Worm (Caenorhabditis elegans) whole organism, L4/young adult: ENCODE measurements around the gene srh-1.

Experiments
- W03F9.2 ChIP-seq: fragments of 150-350 bp; optimal IDR thresholded peaks from 2 replicates; lab custom pipeline; 2014; ENCODE audit warnings: missing biosample characterization, missing genetic modification characterization
- dao-5 ChIP-seq: sonication (generic microtip); optimal IDR thresholded peaks from 2 replicates; lab custom pipeline; 2016; ENCODE audit warnings: missing genotype, missing genetic modification characterization, moderate library complexity, missing compliant biosample characterization
- him-1 ChIP-seq: sonication (generic microtip); optimal IDR thresholded peaks from 2 replicates; lab custom pipeline; 2016; ENCODE audit warnings: missing genotype, missing genetic modification reagents, missing genetic modification characterization, missing compliant biosample characterization

srh-1 gene

DNA sequence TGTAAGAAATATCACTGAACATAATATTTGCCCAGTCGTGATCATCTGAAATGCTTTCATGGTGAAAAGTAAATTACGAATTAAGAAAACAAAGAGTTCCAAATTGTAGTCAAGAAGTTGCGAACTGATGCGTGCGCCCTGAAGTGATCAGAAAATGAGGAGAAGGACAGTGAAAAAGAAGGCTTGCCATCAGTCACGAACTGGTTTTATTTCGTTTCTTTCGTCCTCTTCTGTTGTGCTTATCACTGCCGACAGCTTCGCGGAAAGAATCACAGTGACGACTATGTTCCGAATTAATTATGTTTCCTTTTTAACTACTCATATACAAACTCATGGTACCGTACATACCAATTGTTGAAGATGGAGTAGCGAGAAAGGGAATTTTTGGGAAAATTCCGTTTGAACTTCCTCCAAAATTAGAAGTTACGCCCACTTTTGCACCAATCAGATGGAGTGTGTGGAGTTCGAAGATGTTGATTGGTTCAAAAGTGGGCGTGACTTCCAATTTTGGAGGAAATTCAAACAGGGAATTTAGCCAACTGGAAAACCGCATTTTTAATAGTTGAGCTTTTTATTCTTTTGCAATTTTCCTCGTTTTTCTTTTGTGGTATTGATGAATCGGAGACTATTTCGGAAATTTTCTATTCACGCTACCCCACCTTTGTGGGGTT is 17.6 kb downstream of the srh-1 start, which contains the start of gene C55A6.12:
Gene C55A6.12 (minus strand): TSS at position 51 of the 671 bp plus-strand sequence.
- no peak for TF ChIP-seq W03F9.2 (tag; lab: Kevin White, UChicago)
- TF ChIP-seq dao-5 (tag; lab: Kevin White, UChicago): no peak
- no peak for TF ChIP-seq him-1

ce11 chrV:11504853-11505397 is 19.3 kb downstream of the srh-1 start, which contains the start of the genes C55A6.1 and C55A6.10:
Gene C55A6.1 (minus strand): TSS chrV:11504968.
Gene C55A6.10 (plus strand): TSS chrV:11505347.
- peak; percentile 56 for TF ChIP-seq W03F9.2 (tag; lab: Kevin White, UChicago)

DNA sequence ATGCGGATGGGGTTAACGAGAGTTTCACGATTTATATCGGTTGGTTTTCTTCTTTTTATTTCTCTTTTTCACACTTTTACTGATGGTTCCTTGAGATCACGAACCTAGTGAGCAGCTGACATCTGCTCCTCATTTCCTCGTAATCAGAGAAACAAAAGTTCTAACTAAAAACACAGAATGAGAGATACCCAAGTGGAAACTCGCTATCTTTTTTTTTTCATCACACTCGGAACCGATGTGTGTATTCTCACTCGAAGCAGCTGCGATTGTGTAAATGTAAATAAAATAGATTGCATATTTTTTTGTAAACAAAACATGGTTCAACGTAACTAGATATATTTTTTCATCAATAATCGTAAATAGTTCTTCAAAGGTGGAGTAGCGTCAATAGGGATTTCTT is 20.7 kb downstream of the srh-1 start:
- TF ChIP-seq W03F9.2 (tag; lab: Kevin White, UChicago) (no peak), him-1 (no peak), dao-5 (tag; lab: Kevin White, UChicago) (no peak)

DNA sequence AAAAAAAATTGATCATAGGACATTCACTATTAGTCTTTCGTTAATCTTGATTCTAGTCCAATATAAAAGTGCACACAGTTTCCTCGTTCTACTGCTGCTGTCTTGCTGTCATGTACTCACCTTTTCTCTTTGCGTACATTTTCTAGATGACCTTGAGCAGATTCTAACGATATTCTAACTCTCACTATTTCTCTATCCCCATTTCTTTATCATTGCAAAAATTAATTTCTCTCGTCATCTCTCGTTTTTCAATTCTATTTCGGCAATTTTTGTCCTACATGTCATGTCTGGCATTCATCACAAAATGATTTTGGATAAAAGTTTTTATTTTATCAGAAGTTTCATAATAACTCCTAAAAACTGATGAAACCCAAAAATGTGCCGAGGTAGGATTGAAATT is 23.1 kb downstream of the srh-1 start, which contains the start of gene ttll-5:
Gene ttll-5 (plus strand): TSS at position 288 of the 400 bp plus-strand sequence.
- no peak for TF ChIP-seq dao-5 (tag; lab: Kevin White, UChicago)
- no peak for TF ChIP-seq him-1
- no peak for TF ChIP-seq W03F9.2 (tag; lab: Kevin White, UChicago)

- no peak for TF ChIP-seq W03F9.2 (tag; lab: Kevin White, UChicago)
- no peak for TF ChIP-seq him-1
These were observed 27.8 kb downstream of the srh-1 start, which contains the start of gene C55A6.3 for ce11 chrV:11513432-11513831. Gene C55A6.3 (minus strand): TSS chrV:11513532.

- TF ChIP-seq dao-5 (tag; lab: Kevin White, UChicago) (no peak), him-1 (no peak), W03F9.2 (tag; lab: Kevin White, UChicago) (no peak)
These were observed 29.0 kb downstream of the srh-1 start, which contains the start of gene C55A6.6 for ce11 chrV:11514677-11515076. Gene C55A6.6 (minus strand): TSS chrV:11514737.

ce11 chrV:11515145-11515544 is 29.5 kb downstream of the srh-1 start:
- TF ChIP-seq him-1 (no peak), W03F9.2 (tag; lab: Kevin White, UChicago) (no peak), dao-5 (tag; lab: Kevin White, UChicago) (no peak)

DNA sequence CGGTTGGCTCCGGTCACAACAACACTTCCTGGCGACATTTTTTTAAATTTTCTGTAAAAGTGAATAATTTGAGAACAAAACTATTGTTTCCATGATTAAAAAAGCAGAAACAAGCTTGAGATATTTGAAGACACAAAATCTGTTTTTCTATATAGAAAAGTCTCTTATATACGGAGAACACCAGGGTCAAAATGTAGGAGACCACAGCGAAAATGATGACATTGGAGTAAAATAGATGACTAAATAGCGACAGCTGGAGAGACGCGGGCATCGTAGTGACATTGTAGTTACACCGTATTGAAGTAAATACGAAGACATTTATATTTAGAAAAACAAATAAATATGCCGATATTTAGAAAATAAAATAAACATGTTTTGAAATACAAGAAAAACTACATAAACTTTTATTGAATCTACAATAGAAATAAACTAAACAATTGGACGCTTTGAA is 30.5 kb downstream of the srh-1 start, which contains the start of gene sdz-8:
Gene sdz-8 (minus strand): TSS at position 51 of the 451 bp plus-strand sequence.
- TF ChIP-seq W03F9.2 (tag; lab: Kevin White, UChicago): no peak
- TF ChIP-seq him-1: no peak
- TF ChIP-seq dao-5 (tag; lab: Kevin White, UChicago): no peak

ce11 chrV:11517789-11518188 is 32.1 kb downstream of the srh-1 start, which contains the start of gene C55A6.4:
Gene C55A6.4 (minus strand): TSS chrV:11517889.
- TF ChIP-seq dao-5 (tag; lab: Kevin White, UChicago): no peak
- TF ChIP-seq him-1: no peak
- no peak for TF ChIP-seq W03F9.2 (tag; lab: Kevin White, UChicago)

ce11 chrV:11520215-11520614 is 34.6 kb downstream of the srh-1 start, which contains the start of the genes C55A6.11 and C55A6.7:
Gene C55A6.11 (plus strand): TSS chrV:11520515.
Gene C55A6.7 (minus strand): TSS chrV:11520530.
- TF ChIP-seq dao-5 (tag; lab: Kevin White, UChicago) (no peak), W03F9.2 (tag; lab: Kevin White, UChicago) (no peak), him-1 (no peak)

- peak; percentile 85 for TF ChIP-seq W03F9.2 (tag; lab: Kevin White, UChicago)
- TF ChIP-seq dao-5 (tag; lab: Kevin White, UChicago): no peak
- TF ChIP-seq him-1: peak; percentile 12
These were observed 35.8 kb downstream of the srh-1 start, which contains the start of gene pafo-1 for ce11 chrV:11521448-11521847. Gene pafo-1 (plus strand): TSS chrV:11521703.

ce11 chrV:11525338-11525737 is 39.7 kb downstream of the srh-1 start:
- TF ChIP-seq W03F9.2 (tag; lab: Kevin White, UChicago): no peak
- no peak for TF ChIP-seq him-1
- TF ChIP-seq dao-5 (tag; lab: Kevin White, UChicago): no peak

DNA sequence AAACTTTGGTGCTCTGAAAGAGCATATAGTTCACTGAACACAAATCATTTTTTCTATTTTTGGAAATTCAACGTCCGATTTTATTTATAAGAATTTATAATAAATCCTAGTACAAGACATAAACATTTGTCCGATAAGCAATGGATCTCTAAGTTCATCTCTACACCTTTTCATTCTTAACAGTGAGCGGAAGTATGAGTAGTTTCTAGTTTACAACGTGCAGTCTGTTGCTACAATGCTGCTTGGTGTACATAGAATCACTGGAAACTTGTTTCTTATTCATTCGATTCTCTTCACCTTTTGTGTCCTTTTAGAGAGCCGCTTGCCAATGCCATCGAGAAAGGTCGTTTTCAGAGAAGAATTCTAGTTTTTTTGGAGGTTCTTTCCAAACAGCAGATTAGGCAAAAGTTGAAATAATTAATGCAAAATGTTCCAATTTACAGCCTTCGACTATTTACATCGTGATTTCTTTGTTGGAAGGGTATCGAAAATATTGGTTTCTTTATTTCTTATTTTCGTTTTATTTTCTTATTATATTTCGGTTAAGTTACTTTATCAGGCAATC is 41.4 kb downstream of the srh-1 start:
- TF ChIP-seq him-1 (no peak), W03F9.2 (tag; lab: Kevin White, UChicago) (no peak), dao-5 (tag; lab: Kevin White, UChicago) (no peak)

DNA sequence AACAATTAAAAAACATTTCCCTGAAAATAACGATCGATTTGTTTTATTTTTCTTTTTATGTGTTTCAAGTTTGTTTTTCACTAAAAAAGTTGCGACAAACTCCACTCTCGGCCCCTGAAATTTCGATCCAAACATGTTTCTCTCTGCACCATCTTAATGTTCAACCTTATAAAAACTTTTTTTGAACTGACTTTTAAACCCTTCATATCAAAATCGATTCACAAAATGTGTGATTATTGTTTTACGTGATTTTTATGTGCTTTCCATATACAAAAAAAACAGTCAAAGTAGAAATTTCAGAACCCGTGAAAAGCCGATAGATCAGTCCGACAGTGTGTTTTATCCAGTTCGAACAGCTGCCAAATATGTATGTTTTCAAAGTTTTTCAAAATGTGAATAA is 41.9 kb downstream of the srh-1 start, which contains the start of gene ccch-1:
Gene ccch-1 (plus strand): TSS at position 301 of the 400 bp plus-strand sequence.
- TF ChIP-seq him-1 (no peak), W03F9.2 (tag; lab: Kevin White, UChicago) (no peak), dao-5 (tag; lab: Kevin White, UChicago) (no peak)
